Worm (Caenorhabditis elegans) whole organism, L3 larva: ENCODE measurements around the gene zif-1.

Experiments
- ceh-28 ChIP-seq: fragments of 150-350 bp; optimal IDR thresholded peaks from 2 replicates; lab custom pipeline; 2014; ENCODE audit warnings: missing biosample characterization, missing genetic modification reagents, missing genetic modification characterization
- ceh-9 ChIP-seq: sonication (generic microtip); optimal IDR thresholded peaks from 2 replicates; lab custom pipeline; 2018; ENCODE audit warnings: missing biosample characterization, missing genetic modification characterization
- nhr-28 ChIP-seq: fragments of 150-350 bp; optimal IDR thresholded peaks from 2 replicates; lab custom pipeline; 2014; ENCODE audit warnings: missing biosample characterization, missing genetic modification characterization
- zag-1 ChIP-seq: fragments of 150-350 bp; optimal IDR thresholded peaks from 2 replicates; lab custom pipeline; 2014; ENCODE audit warnings: missing biosample characterization, missing genetic modification characterization

DNA sequence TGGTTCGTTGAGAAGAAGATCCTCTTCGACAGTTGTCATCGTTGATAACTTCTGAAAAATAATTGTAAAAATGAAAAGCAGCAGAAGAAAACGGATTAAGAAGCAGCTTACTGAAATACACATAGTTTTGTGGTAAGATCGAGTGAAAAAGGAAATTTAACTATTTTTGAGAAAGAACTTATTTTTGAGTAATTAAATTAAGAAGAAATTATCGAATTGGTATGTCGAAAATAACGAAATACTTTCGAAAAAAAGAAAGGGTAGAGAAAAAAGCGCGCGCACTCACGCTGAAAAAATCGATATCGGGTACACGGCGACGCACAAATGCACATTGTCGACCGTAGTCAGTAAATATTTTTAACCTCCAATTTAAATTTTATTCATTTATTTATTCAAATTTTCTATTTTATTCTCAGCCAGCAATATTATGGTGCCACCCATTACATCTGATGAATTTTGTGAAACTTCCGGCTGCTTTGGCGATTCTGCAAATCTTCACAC is 46.4 kb upstream of the zif-1 start, which contains the start of the genes ZK643.5 and ZK643.2:
- no peak for TF ChIP-seq nhr-28
- TF ChIP-seq ceh-28: peak; percentile 95
- no peak for TF ChIP-seq zag-1 (tag; lab: Kevin White, UChicago)
- TF ChIP-seq ceh-9 (tag; lab: Kevin White, UChicago): no peak
